Fruit fly (Drosophila melanogaster) whole organism, embryonic: Measurements from ENCODE around the gene IKKepsilon.

Experiments used
- Awh ChIP-seq: fragments of 200-800 bp; sonication (Bioruptor generic); IDR thresholded peaks from 2 replicates; pipeline ENCODE4, ENCODE4 v1.3.6; 2022; ENCODE audit warnings: missing biosample characterization, missing genetic modification characterization
- CG10979 ChIP-seq: fragments of 200-800 bp; sonication (Bioruptor generic); optimal IDR thresholded peaks from 2 replicates; lab custom pipeline; 2018; ENCODE audit warnings: missing biosample characterization, mild to moderate bottlenecking, missing genetic modification characterization, moderate library complexity
- CG11093 ChIP-seq: fragments of 200-800 bp; sonication (Bioruptor generic); IDR thresholded peaks from 3 replicates; pipeline ENCODE4 v1.3.6; 2022; ENCODE audit warnings: missing biosample characterization, missing genetic modification characterization
- CG11398 ChIP-seq: fragments of 200-800 bp; sonication (Bioruptor generic); optimal IDR thresholded peaks from 2 replicates; lab custom pipeline; 2016; ENCODE audit warnings: missing biosample characterization, missing genetic modification characterization
- CG12155 ChIP-seq: fragments of 200-800 bp; sonication (Bioruptor generic); optimal IDR thresholded peaks from 3 replicates; lab custom pipeline; 2016; ENCODE audit warnings: missing biosample characterization, missing genetic modification characterization
- CG13296 ChIP-seq: fragments of 200-800 bp; sonication (Bioruptor generic); optimal IDR thresholded peaks from 3 replicates; lab custom pipeline; 2018; ENCODE audit warnings: missing biosample characterization, mild to moderate bottlenecking, missing genetic modification characterization
- CG14667 ChIP-seq: fragments of 200-800 bp; sonication (Bioruptor generic); IDR thresholded peaks from 2 replicates; pipeline ENCODE4 v1.3.6; 2022; ENCODE audit warnings: missing biosample characterization, missing genetic modification characterization
- CG14965 ChIP-seq: fragments of 200-800 bp; sonication (Bioruptor generic); optimal IDR thresholded peaks from 2 replicates; lab custom pipeline; 2016; ENCODE audit warnings: missing biosample characterization, missing genetic modification characterization, borderline replicate concordance
- CG15011 ChIP-seq: fragments of 200-800 bp; sonication (Bioruptor generic); optimal IDR thresholded peaks from 3 replicates; lab custom pipeline; 2018; ENCODE audit warnings: missing biosample characterization, mild to moderate bottlenecking, missing genetic modification characterization
- CG16863 ChIP-seq: fragments of 200-800 bp; sonication (Bioruptor generic); optimal IDR thresholded peaks from 3 replicates; lab custom pipeline; 2016; ENCODE audit warnings: missing biosample characterization, missing genetic modification characterization
- CG17359 ChIP-seq: fragments of 200-800 bp; sonication (Bioruptor generic); optimal IDR thresholded peaks from 3 replicates; lab custom pipeline; 2018; ENCODE audit warnings: missing biosample characterization, mild to moderate bottlenecking, missing genetic modification characterization, moderate library complexity
- CG18011 ChIP-seq: fragments of 200-800 bp; sonication (Bioruptor generic); optimal IDR thresholded peaks from 2 replicates; lab custom pipeline; 2017; ENCODE audit warnings: missing biosample characterization, missing genetic modification characterization, mild to moderate bottlenecking, moderate library complexity, missing genotype
- CG2199 ChIP-seq: fragments of 200-800 bp; sonication (Bioruptor generic); IDR thresholded peaks from 3 replicates; pipeline ENCODE4 v1.3.6; 2022; ENCODE audit warnings: missing biosample characterization, missing genetic modification characterization
- CG33213 ChIP-seq: fragments of 200-800 bp; sonication (Bioruptor generic); optimal IDR thresholded peaks from 3 replicates; lab custom pipeline; 2016; ENCODE audit warnings: missing biosample characterization, missing genetic modification characterization
- CG4730 ChIP-seq: fragments of 200-800 bp; sonication (Bioruptor generic); IDR thresholded peaks from 2 replicates; pipeline ENCODE4 v1.3.6; 2022; ENCODE audit warnings: missing biosample characterization, missing genetic modification characterization
- CG5180 ChIP-seq: fragments of 200-800 bp; sonication (Bioruptor generic); optimal IDR thresholded peaks from 3 replicates; lab custom pipeline; 2017; ENCODE audit warnings: missing biosample characterization, missing genetic modification characterization, mild to moderate bottlenecking, moderate library complexity, missing genetic modification reagents
- CG6654 ChIP-seq: fragments of 200-800 bp; sonication (Bioruptor generic); optimal IDR thresholded peaks from 2 replicates; lab custom pipeline; 2017; ENCODE audit warnings: missing biosample characterization, mild to moderate bottlenecking, missing genetic modification characterization
- CG6689 ChIP-seq: fragments of 200-800 bp; sonication (Bioruptor generic); IDR thresholded peaks from 2 replicates; pipeline ENCODE4 v1.3.6; 2022; ENCODE audit warnings: missing biosample characterization, missing genetic modification characterization
- CG7556 ChIP-seq: fragments of 200-800 bp; sonication (Bioruptor generic); optimal IDR thresholded peaks from 2 replicates; lab custom pipeline; 2017; ENCODE audit warnings: missing biosample characterization, mild to moderate bottlenecking, missing genetic modification characterization
- CG7928 ChIP-seq: fragments of 200-800 bp; sonication (Bioruptor generic); optimal IDR thresholded peaks from 2 replicates; lab custom pipeline; 2017; ENCODE audit warnings: missing biosample characterization, mild to moderate bottlenecking, missing genetic modification characterization
- CG7987 ChIP-seq: fragments of 200-800 bp; sonication (Bioruptor generic); optimal IDR thresholded peaks from 2 replicates; lab custom pipeline; 2018; ENCODE audit warnings: missing biosample characterization, mild to moderate bottlenecking, missing genetic modification characterization, moderate library complexity
- CG9817 ChIP-seq: fragments of 200-800 bp; sonication (Bioruptor generic); optimal IDR thresholded peaks from 2 replicates; lab custom pipeline; 2018; ENCODE audit warnings: missing biosample characterization, mild to moderate bottlenecking, missing genetic modification characterization, moderate library complexity
- CTCF ChIP-seq: fragments of 200-800 bp; sonication (Bioruptor generic); optimal IDR thresholded peaks from 2 replicates; lab custom pipeline; 2017; ENCODE audit warnings: missing biosample characterization, mild to moderate bottlenecking, missing genetic modification characterization, moderate library complexity
- Hr51 ChIP-seq, 2 experiments: fragments of 200-800 bp; sonication (Bioruptor generic); optimal IDR thresholded peaks; 2 replicates in 1 of 2; 3 replicates in 1 of 2; lab custom pipeline; 2016 to 2018; ENCODE audit warnings: missing biosample characterization in 2 of 2, missing genetic modification characterization in 2 of 2, mild to moderate bottlenecking in 1 of 2, moderate library complexity in 1 of 2
- Hsf ChIP-seq: fragments of 200-800 bp; sonication (Bioruptor generic); optimal IDR thresholded peaks from 3 replicates; lab custom pipeline; 2016; ENCODE audit warnings: missing biosample characterization, missing genetic modification characterization
- Med ChIP-seq: fragments of 200-800 bp; sonication (Bioruptor generic); peaks from one replicate; lab custom pipeline; 2016; ENCODE audit warnings: missing biosample characterization, missing genetic modification characterization, mild to moderate bottlenecking, inconsistent platforms, moderate library complexity
- Mes4 ChIP-seq: fragments of 200-800 bp; sonication (Bioruptor generic); optimal IDR thresholded peaks from 2 replicates; lab custom pipeline; 2016; ENCODE audit warnings: missing biosample characterization, missing genetic modification characterization
- Nf-YB ChIP-seq: fragments of 200-800 bp; sonication (Bioruptor generic); optimal IDR thresholded peaks from 3 replicates; lab custom pipeline; 2019; ENCODE audit warnings: missing biosample characterization, mild to moderate bottlenecking, missing genetic modification characterization, moderate library complexity
- PHDP ChIP-seq: fragments of 200-800 bp; sonication (Bioruptor generic); optimal IDR thresholded peaks from 3 replicates; lab custom pipeline; 2018; ENCODE audit warnings: missing biosample characterization, mild to moderate bottlenecking, missing genetic modification characterization, moderate library complexity
- Poxn ChIP-seq: fragments of 200-800 bp; sonication (Bioruptor generic); IDR thresholded peaks from 2 replicates; pipeline ENCODE4 v1.3.6; 2022; ENCODE audit warnings: missing biosample characterization, missing genetic modification characterization
- Tbp ChIP-seq: fragments of >200 bp; optimal IDR thresholded peaks from 2 replicates; lab custom pipeline; 2018; ENCODE audit warnings: missing biosample characterization, missing genetic modification characterization
- Xbp1 ChIP-seq: fragments of 200-800 bp; sonication (Bioruptor generic); optimal IDR thresholded peaks from 3 replicates; lab custom pipeline; 2016; ENCODE audit warnings: missing biosample characterization, mild to moderate bottlenecking, missing genetic modification characterization
- YL-1 ChIP-seq: fragments of 200-800 bp; sonication (Bioruptor generic); optimal IDR thresholded peaks from 3 replicates; lab custom pipeline; 2017; ENCODE audit warnings: missing biosample characterization, mild to moderate bottlenecking, missing genetic modification characterization
- cato ChIP-seq: fragments of 200-800 bp; sonication (Bioruptor generic); optimal IDR thresholded peaks from 2 replicates; lab custom pipeline; 2016; ENCODE audit warnings: missing biosample characterization, missing genetic modification characterization, borderline replicate concordance
- crp ChIP-seq, 2 experiments: fragments of 200-800 bp; sonication (Bioruptor generic); optimal IDR thresholded peaks; 2 replicates in 1 of 2; 3 replicates in 1 of 2; lab custom pipeline; 2017; ENCODE audit warnings: missing biosample characterization in 2 of 2, missing genetic modification characterization in 2 of 2, mild to moderate bottlenecking in 1 of 2, moderate library complexity in 1 of 2
- disco-r ChIP-seq: fragments of 200-800 bp; sonication (Bioruptor generic); optimal IDR thresholded peaks from 2 replicates; lab custom pipeline; 2016; ENCODE audit warnings: missing biosample characterization, missing genetic modification characterization
- dmrt99B ChIP-seq: fragments of 200-800 bp; sonication (Bioruptor generic); optimal IDR thresholded peaks from 2 replicates; lab custom pipeline; 2018; ENCODE audit warnings: missing biosample characterization, mild to moderate bottlenecking, missing genetic modification characterization, moderate library complexity
- gem ChIP-seq: fragments of 200-800 bp; sonication (Bioruptor generic); optimal IDR thresholded peaks from 2 replicates; lab custom pipeline; 2019; ENCODE audit warnings: missing biosample characterization, mild to moderate bottlenecking, missing genetic modification characterization, moderate library complexity
- insv ChIP-seq, 2 experiments: fragments of 200-800 bp; sonication (Bioruptor generic); optimal IDR thresholded peaks; 3 replicates each; lab custom pipeline; 2016 to 2018; ENCODE audit warnings: missing biosample characterization in 2 of 2, missing genetic modification characterization in 2 of 2
- lab ChIP-seq: fragments of 200-800 bp; sonication (Bioruptor generic); optimal IDR thresholded peaks from 3 replicates; lab custom pipeline; 2017; ENCODE audit warnings: missing biosample characterization, missing genetic modification characterization, mild to moderate bottlenecking, moderate library complexity, missing genetic modification reagents
- lilli ChIP-seq: fragments of 200-800 bp; sonication (Bioruptor generic); optimal IDR thresholded peaks from 3 replicates; lab custom pipeline; 2016; ENCODE audit warnings: missing biosample characterization, missing genetic modification characterization
- otp ChIP-seq: fragments of 200-800 bp; sonication (Bioruptor generic); IDR thresholded peaks from 3 replicates; pipeline ENCODE4, ENCODE4 v1.3.6; 2022; ENCODE audit warnings: missing biosample characterization, missing genetic modification characterization
- pnt ChIP-seq: fragments of 200-800 bp; sonication (Bioruptor generic); optimal IDR thresholded peaks from 3 replicates; lab custom pipeline; 2016; ENCODE audit warnings: missing biosample characterization, missing genetic modification characterization
- shn ChIP-seq: fragments of 200-800 bp; sonication (Bioruptor generic); optimal IDR thresholded peaks from 3 replicates; lab custom pipeline; 2016; ENCODE audit warnings: missing biosample characterization, missing genetic modification characterization
- sisA ChIP-seq: fragments of 200-800 bp; sonication (Bioruptor generic); IDR thresholded peaks from 2 replicates; pipeline ENCODE4 v1.3.6; 2022; ENCODE audit warnings: missing biosample characterization, missing genetic modification characterization
- sob ChIP-seq: fragments of 200-800 bp; sonication (Bioruptor generic); IDR thresholded peaks from 2 replicates; pipeline ENCODE4 v1.3.6; 2022; ENCODE audit warnings: missing biosample characterization, missing genetic modification characterization
- tap ChIP-seq: fragments of 200-800 bp; optimal IDR thresholded peaks from 3 replicates; lab custom pipeline; 2019; ENCODE audit warnings: missing biosample characterization, mild to moderate bottlenecking, missing genetic modification characterization, moderate library complexity
- tll ChIP-seq, 2 experiments: fragments of 200-800 bp in 1 of 2; fragments of >200 bp in 1 of 2; sonication (Bioruptor generic) in 1 of 2; optimal IDR thresholded peaks; 2 replicates each; lab custom pipeline; 2017 to 2019; ENCODE audit warnings: missing biosample characterization in 2 of 2, missing genetic modification characterization in 2 of 2, mild to moderate bottlenecking in 1 of 2, moderate library complexity in 1 of 2
- tup ChIP-seq: fragments of 200-800 bp; sonication (Bioruptor generic); optimal IDR thresholded peaks from 2 replicates; lab custom pipeline; 2016; ENCODE audit warnings: missing biosample characterization, mild to moderate bottlenecking, missing genetic modification characterization, moderate library complexity
- zfh1 ChIP-seq: fragments of 200-800 bp; sonication (Bioruptor generic); IDR thresholded peaks from 3 replicates; pipeline ENCODE4 v1.3.6; 2022; ENCODE audit warnings: missing biosample characterization, missing genetic modification characterization

The IKKepsilon gene

DNA sequence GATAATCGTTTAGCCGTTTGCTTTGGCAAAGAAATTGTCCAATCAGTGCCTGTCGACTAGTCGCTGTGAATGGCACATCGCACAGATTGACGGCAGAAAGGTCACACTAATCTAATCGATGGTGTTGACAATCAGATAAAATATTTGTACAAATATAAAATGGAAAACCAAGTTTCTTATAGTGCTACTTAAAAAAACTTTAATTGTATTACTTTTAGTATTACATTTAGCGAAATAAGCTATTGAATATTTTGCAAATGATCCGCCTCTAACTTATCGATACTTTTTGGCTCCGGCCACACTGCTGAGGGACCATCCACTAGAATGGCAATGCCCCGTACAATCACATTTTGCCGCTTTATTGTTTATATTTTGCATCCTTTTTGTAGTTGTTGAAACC is 19.7 kb upstream of the IKKepsilon start, which contains the start of the genes brun and CG2614 (continued):
- TF ChIP-seq CG7556 (GFP tag; lab: Kevin White, UChicago) (no peak), Tbp (GFP tag; lab: Kevin White, UChicago) (no peak), Xbp1 (GFP tag; lab: Kevin White, UChicago) (peak; percentile 83), lilli (GFP tag; lab: Kevin White, UChicago) (peak; percentile 86), Med (peak; percentile 94), cato (GFP tag; lab: Kevin White, UChicago) (peak; percentile 39), CG12155 (peak; percentile 73), tll (GFP tag; optimal IDR thresholded peaks at IDR 0.05; lab: Kevin White, UChicago) (no peak), Hsf (GFP tag; lab: Kevin White, UChicago) (peak; percentile 79), Awh (no peak), CG6654 (GFP tag; lab: Kevin White, UChicago) (no peak), Hr51 (GFP tag; optimal IDR thresholded peaks at IDR 0.05; lab: Kevin White, UChicago) (peak in 1 of 2 experiments; percentile 78), sob (GFP tag; lab: Robert Waterston, UW) (peak; percentile 85), CG14965 (GFP tag; lab: Kevin White, UChicago) (no peak), disco-r (GFP tag; lab: Kevin White, UChicago) (peak; percentile 59), CG5180 (GFP tag; lab: Kevin White, UChicago) (no peak), CG11398 (GFP tag; lab: Kevin White, UChicago) (peak; percentile 13), CG33213 (GFP tag; lab: Kevin White, UChicago) (peak; percentile 65), crp (GFP tag; optimal IDR thresholded peaks at IDR 0.05; lab: Kevin White, UChicago) (peak in 1 of 2 experiments; percentile 65), otp (GFP tag; lab: Robert Waterston, UW) (peak; percentile 18; the same call in 1 of the 3 replicates), CTCF (GFP tag; lab: Kevin White, UChicago) (no peak), insv (GFP tag; optimal IDR thresholded peaks at IDR 0.05; lab: Kevin White, UChicago) (peak in 1 of 2 experiments; percentile 81), CG6689 (peak; percentile 80), tap (tag; lab: Kevin White, UChicago) (no peak), YL-1 (GFP tag; lab: Kevin White, UChicago) (peak; percentile 85), lab (no peak), CG10979 (peak; percentile 44), CG7987 (GFP tag; lab: Kevin White, UChicago) (no peak), CG2199 (GFP tag; lab: Robert Waterston, UW) (no peak), tup (GFP tag; lab: Kevin White, UChicago) (peak; percentile 16), Nf-YB (GFP tag; lab: Kevin White, UChicago) (peak; percentile 69), CG4730 (GFP tag; lab: Robert Waterston, UW) (peak; percentile 71), CG14667 (GFP tag; lab: Robert Waterston, UW) (peak; percentile 74), shn (GFP tag; lab: Kevin White, UChicago) (peak; percentile 59), gem (tag; lab: Kevin White, UChicago) (no peak), dmrt99B (tag; lab: Kevin White, UChicago) (no peak), CG11093 (GFP tag; lab: Robert Waterston, UW) (peak; percentile 26; the same call in 1 of the 3 replicates), CG9817 (peak; percentile 66), Poxn (GFP tag; lab: Robert Waterston, UW) (peak; percentile 13; the same call in 1 of the 2 replicates), CG13296 (GFP tag; lab: Kevin White, UChicago) (no peak), sisA (GFP tag; lab: Robert Waterston, UW) (peak; percentile 87), CG15011 (no peak), pnt (GFP tag; lab: Kevin White, UChicago) (peak; percentile 72), PHDP (no peak), CG16863 (GFP tag; lab: Kevin White, UChicago) (peak; percentile 53), CG7928 (GFP tag; lab: Kevin White, UChicago) (no peak), Mes4 (peak; percentile 54), zfh1 (GFP tag; lab: Robert Waterston, UW) (peak; percentile 65; the same call in 2 of the 3 replicates), CG17359 (tag; lab: Kevin White, UChicago) (peak; percentile 52), CG18011 (GFP tag; lab: Kevin White, UChicago) (peak; percentile 12)
